Worm (Caenorhabditis elegans) whole organism, L1 larva: ENCODE data around the gene dolk-1.

Experiments used
- ceh-82 ChIP-seq, 3 experiments: fragments of 150-350 bp in 1 of 3; sonication (generic microtip) in 2 of 3; optimal IDR thresholded peaks; 2 replicates each; lab custom pipeline; 2014 to 2017; ENCODE audit warnings: missing biosample characterization in 3 of 3, missing genetic modification characterization in 3 of 3
- nhr-237 ChIP-seq: fragments of 150-350 bp; optimal IDR thresholded peaks from 2 replicates; lab custom pipeline; 2014; ENCODE audit warnings: missing biosample characterization, missing genetic modification characterization
- ztf-11 ChIP-seq, 2 experiments: sonication (generic microtip); optimal IDR thresholded peaks; 2 replicates each; lab custom pipeline; 2016 to 2017; ENCODE audit warnings: missing genetic modification characterization in 2 of 2, missing biosample characterization in 1 of 2, missing compliant biosample characterization in 1 of 2

ce11 chrIII:11938525-11938924 lies 5.1 kb upstream of the dolk-1 start:
- TF ChIP-seq nhr-237: no peak
- TF ChIP-seq ztf-11 (tag; optimal IDR thresholded peaks at IDR 0.05; lab: Kevin White, UChicago): no peak
- no peak for TF ChIP-seq ceh-82 (tag; optimal IDR thresholded peaks at IDR 0.05; lab: Kevin White, UChicago)
